Fruit fly (Drosophila melanogaster) whole organism, prepupa: Measurements from ENCODE around the gene CG8349.

Experiments used
- CG10631 ChIP-seq: fragments of 200-800 bp; sonication (Bioruptor generic); optimal IDR thresholded peaks from 2 replicates; lab custom pipeline; 2016; ENCODE audit warnings: missing biosample characterization, missing genetic modification characterization
- CG10669 ChIP-seq: fragments of 200-800 bp; sonication (Bioruptor generic); optimal IDR thresholded peaks from 3 replicates; lab custom pipeline; 2018; ENCODE audit warnings: missing biosample characterization, mild to moderate bottlenecking, missing genetic modification characterization, moderate library complexity
- CG11294 ChIP-seq: fragments of 200-800 bp; sonication (Bioruptor generic); IDR thresholded peaks from 2 replicates; pipeline ENCODE4 v1.3.6; 2022; ENCODE audit warnings: missing biosample characterization, missing genetic modification characterization
- CG11902 ChIP-seq: fragments of 200-800 bp; sonication (Bioruptor generic); optimal IDR thresholded peaks from 3 replicates; lab custom pipeline; 2016; ENCODE audit warnings: missing biosample characterization, missing genetic modification characterization
- CG1621 ChIP-seq: fragments of 200-800 bp; sonication (Bioruptor generic); optimal IDR thresholded peaks from 3 replicates; lab custom pipeline; 2018; ENCODE audit warnings: missing biosample characterization, mild to moderate bottlenecking, missing genetic modification characterization
- CG16779 ChIP-seq: fragments of 200-800 bp; sonication (Bioruptor generic); optimal IDR thresholded peaks from 3 replicates; lab custom pipeline; 2017; ENCODE audit warnings: missing biosample characterization, mild to moderate bottlenecking, missing genetic modification characterization
- CG3032 ChIP-seq: fragments of 200-800 bp; optimal IDR thresholded peaks from 2 replicates; lab custom pipeline; 2019; ENCODE audit warnings: missing biosample characterization, mild to moderate bottlenecking, missing genetic modification characterization, moderate library complexity
- CG31627 ChIP-seq: fragments of 200-800 bp; sonication (Bioruptor generic); optimal IDR thresholded peaks from 3 replicates; lab custom pipeline; 2016; ENCODE audit warnings: missing biosample characterization, missing genetic modification characterization
- CG32006 ChIP-seq: fragments of 200-800 bp; sonication (Bioruptor generic); optimal IDR thresholded peaks from 3 replicates; lab custom pipeline; 2017; ENCODE audit warnings: missing biosample characterization, mild to moderate bottlenecking, missing genetic modification characterization
- CG34406 ChIP-seq: fragments of 200-800 bp; sonication (Bioruptor generic); optimal IDR thresholded peaks from 3 replicates; lab custom pipeline; 2016; ENCODE audit warnings: missing biosample characterization, missing genetic modification characterization
- CG3919 ChIP-seq: fragments of 200-800 bp; sonication (Bioruptor generic); optimal IDR thresholded peaks from 3 replicates; lab custom pipeline; 2016; ENCODE audit warnings: missing biosample characterization, missing genetic modification characterization
- CG4318 ChIP-seq: fragments of 200-800 bp; sonication (Bioruptor generic); optimal IDR thresholded peaks from 3 replicates; lab custom pipeline; 2017; ENCODE audit warnings: missing biosample characterization, mild to moderate bottlenecking, missing genetic modification characterization
- CG6276 ChIP-seq: fragments of 200-800 bp; sonication (Bioruptor generic); optimal IDR thresholded peaks from 2 replicates; lab custom pipeline; 2017; ENCODE audit warnings: missing biosample characterization, mild to moderate bottlenecking, missing genetic modification characterization
- CG6792 ChIP-seq: fragments of 200-800 bp; sonication (Bioruptor generic); optimal IDR thresholded peaks from 3 replicates; lab custom pipeline; 2016; ENCODE audit warnings: missing biosample characterization, missing genetic modification characterization
- CG6854 ChIP-seq: fragments of 200-800 bp; sonication (Bioruptor generic); optimal IDR thresholded peaks from 2 replicates; lab custom pipeline; 2017; ENCODE audit warnings: missing biosample characterization, mild to moderate bottlenecking, missing genetic modification characterization
- CG8119 ChIP-seq: fragments of 200-800 bp; sonication (Bioruptor generic); IDR thresholded peaks from 3 replicates; pipeline ENCODE4 v1.3.6; 2022; ENCODE audit warnings: missing biosample characterization, missing genetic modification characterization
- CG8319 ChIP-seq: fragments of 200-800 bp; sonication (Bioruptor generic); optimal IDR thresholded peaks from 3 replicates; lab custom pipeline; 2016; ENCODE audit warnings: missing biosample characterization, missing genetic modification characterization
- CG8632 ChIP-seq: fragments of 200-800 bp; sonication (Bioruptor generic); optimal IDR thresholded peaks from 3 replicates; lab custom pipeline; 2016; ENCODE audit warnings: missing biosample characterization, missing genetic modification characterization
- CG9139 ChIP-seq: fragments of 200-800 bp; sonication (Bioruptor generic); optimal IDR thresholded peaks from 3 replicates; lab custom pipeline; 2017; ENCODE audit warnings: missing biosample characterization, mild to moderate bottlenecking, missing genetic modification characterization
- Eip75B ChIP-seq: fragments of 200-800 bp; sonication (Bioruptor generic); optimal IDR thresholded peaks from 3 replicates; lab custom pipeline; 2016; ENCODE audit warnings: missing biosample characterization, missing genetic modification characterization
- Eip93F ChIP-seq: fragments of 200-800 bp; sonication (Bioruptor generic); optimal IDR thresholded peaks from 2 replicates; lab custom pipeline; 2016; ENCODE audit warnings: missing biosample characterization, mild to moderate bottlenecking, missing genetic modification characterization
- Ets21C ChIP-seq: fragments of 200-800 bp; sonication (Bioruptor generic); optimal IDR thresholded peaks from 3 replicates; lab custom pipeline; 2016; ENCODE audit warnings: missing biosample characterization, missing genetic modification characterization
- Ets96B ChIP-seq: fragments of 200-800 bp; optimal IDR thresholded peaks from 2 replicates; lab custom pipeline; 2019; ENCODE audit warnings: missing biosample characterization, mild to moderate bottlenecking, missing genetic modification characterization, moderate library complexity
- Gug ChIP-seq: fragments of 200-800 bp; sonication (Bioruptor generic); IDR thresholded peaks from 2 replicates; pipeline ENCODE4 v1.3.6; 2022; ENCODE audit warnings: missing biosample characterization, missing genetic modification characterization
- Hr39 ChIP-seq: fragments of 200-800 bp; sonication (Bioruptor generic); optimal IDR thresholded peaks from 2 replicates; lab custom pipeline; 2016; ENCODE audit warnings: missing biosample characterization, missing genetic modification characterization
- Hr4 ChIP-seq: fragments of 200-800 bp; sonication (Bioruptor generic); optimal IDR thresholded peaks from 3 replicates; lab custom pipeline; 2016; ENCODE audit warnings: missing biosample characterization, missing genetic modification characterization
- OdsH ChIP-seq: fragments of 200-800 bp; sonication (Bioruptor generic); optimal IDR thresholded peaks from 3 replicates; lab custom pipeline; 2016; ENCODE audit warnings: missing biosample characterization, missing genetic modification characterization
- Sox102F ChIP-seq: fragments of 200-800 bp; sonication (Bioruptor generic); optimal IDR thresholded peaks from 2 replicates; lab custom pipeline; 2016; ENCODE audit warnings: missing biosample characterization, mild to moderate bottlenecking, missing genetic modification characterization
- eg ChIP-seq: fragments of 200-800 bp; sonication (Bioruptor generic); IDR thresholded peaks from 3 replicates; pipeline ENCODE4 v1.3.6; 2022; ENCODE audit warnings: missing biosample characterization, missing genetic modification characterization
- esn ChIP-seq: fragments of 200-800 bp; sonication (Bioruptor generic); optimal IDR thresholded peaks from 2 replicates; lab custom pipeline; 2016; ENCODE audit warnings: missing biosample characterization, mild to moderate bottlenecking, missing genetic modification characterization, moderate library complexity
- fd59A ChIP-seq: fragments of 200-800 bp; sonication (Bioruptor generic); optimal IDR thresholded peaks from 2 replicates; lab custom pipeline; 2017; ENCODE audit warnings: missing biosample characterization, mild to moderate bottlenecking, missing genetic modification characterization, missing genetic modification reagents
- fd85E ChIP-seq: fragments of 200-800 bp; sonication (Bioruptor generic); optimal IDR thresholded peaks from 3 replicates; lab custom pipeline; 2016; ENCODE audit warnings: missing biosample characterization, missing genetic modification characterization
- fkh ChIP-seq: fragments of 200-800 bp; sonication (Bioruptor generic); optimal IDR thresholded peaks from 3 replicates; lab custom pipeline; 2017; ENCODE audit warnings: missing biosample characterization, mild to moderate bottlenecking, missing genetic modification characterization, moderate library complexity
- lz ChIP-seq: fragments of 200-800 bp; sonication (Bioruptor generic); optimal IDR thresholded peaks from 3 replicates; lab custom pipeline; 2016; ENCODE audit warnings: missing biosample characterization, missing genetic modification characterization
- pdm3 ChIP-seq: fragments of 200-800 bp; sonication (Bioruptor generic); optimal IDR thresholded peaks from 3 replicates; lab custom pipeline; 2016; ENCODE audit warnings: missing biosample characterization, missing genetic modification characterization
- salr ChIP-seq, 2 experiments: fragments of 200-800 bp; sonication (Bioruptor generic); optimal IDR thresholded peaks; 3 replicates each; lab custom pipeline; 2016 to 2018; ENCODE audit warnings: missing biosample characterization in 2 of 2, missing genetic modification characterization in 2 of 2, mild to moderate bottlenecking in 1 of 2
- ss ChIP-seq, 2 experiments: fragments of 200-800 bp; sonication (Bioruptor generic); optimal IDR thresholded peaks; 2 replicates in 1 of 2; 3 replicates in 1 of 2; lab custom pipeline; 2017 to 2018; ENCODE audit warnings: mild to moderate bottlenecking in 2 of 2, missing biosample characterization in 2 of 2, missing genetic modification characterization in 2 of 2, moderate library complexity in 1 of 2
- svp ChIP-seq: fragments of 200-800 bp; sonication (Bioruptor generic); peaks from one replicate; lab custom pipeline; 2016; ENCODE audit warnings: missing biosample characterization, missing genetic modification characterization

Gene CG8349

DNA sequence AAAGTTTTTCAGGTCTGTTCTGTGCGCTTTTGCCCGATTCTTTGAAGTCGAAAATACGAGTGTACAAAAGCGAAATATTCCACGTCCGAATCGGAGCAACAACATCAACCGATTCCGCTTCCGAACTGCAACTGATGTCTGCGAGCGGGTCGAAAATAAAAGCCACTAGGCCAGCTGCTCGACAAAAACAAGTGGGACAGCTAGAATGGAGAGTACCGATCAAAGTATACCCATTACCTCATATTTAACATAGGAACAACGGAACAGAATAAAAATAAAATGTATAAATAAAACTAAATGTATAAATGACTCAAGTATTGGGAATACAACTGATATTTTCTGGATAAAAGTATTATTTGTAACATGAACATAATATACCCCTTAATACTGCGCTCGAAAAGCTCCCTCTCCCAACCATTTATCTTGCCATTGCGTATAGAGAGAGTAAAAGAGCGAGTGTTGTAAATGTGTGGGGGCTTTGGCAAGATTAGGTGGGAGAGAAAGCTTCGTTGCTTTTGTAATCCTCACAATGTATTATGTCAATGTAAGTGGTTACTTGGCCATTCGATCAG is 10.6 kb upstream of the CG8349 start, which contains the start of gene SLC5A11 (continued):
- TF ChIP-seq fd59A (GFP tag; lab: Kevin White, UChicago) (peak; percentile 89), CG3919 (GFP tag; lab: Kevin White, UChicago) (peak; percentile 100), CG8319 (GFP tag; lab: Kevin White, UChicago) (peak; percentile 96), CG10631 (GFP tag; lab: Kevin White, UChicago) (peak; percentile 95), salr (GFP tag; optimal IDR thresholded peaks at IDR 0.05; lab: Kevin White, UChicago) (peak; percentile 92 to 99), Hr39 (GFP tag; lab: Kevin White, UChicago) (peak; percentile 86), eg (GFP tag; lab: Robert Waterston, UW) (peak; percentile 99), fd85E (GFP tag; lab: Kevin White, UChicago) (peak; percentile 96), CG4318 (GFP tag; lab: Kevin White, UChicago) (no peak), Ets21C (no peak), CG11294 (GFP tag; lab: Robert Waterston, UW) (peak; percentile 95), fkh (GFP tag; lab: Kevin White, UChicago) (peak; percentile 98), Ets96B (tag; lab: Kevin White, UChicago) (peak; percentile 79), ss (GFP tag; optimal IDR thresholded peaks at IDR 0.05; lab: Kevin White, UChicago) (peak; percentile 99 to 100), CG3032 (tag; lab: Kevin White, UChicago) (peak; percentile 94), esn (peak; percentile 98), Eip93F (GFP tag; lab: Kevin White, UChicago) (peak; percentile 99), CG10669 (peak; percentile 94), CG1621 (tag; lab: Kevin White, UChicago) (peak; percentile 85), CG16779 (tag; lab: Kevin White, UChicago) (peak; percentile 91), svp (GFP tag; lab: Kevin White, UChicago) (peak; percentile 100), CG8632 (GFP tag; lab: Kevin White, UChicago) (peak; percentile 92), CG11902 (GFP tag; lab: Kevin White, UChicago) (peak; percentile 99), Sox102F (GFP tag; lab: Kevin White, UChicago) (peak; percentile 94), Eip75B (GFP tag; lab: Kevin White, UChicago) (peak; percentile 98), lz (GFP tag; lab: Kevin White, UChicago) (peak; percentile 95), CG31627 (GFP tag; lab: Kevin White, UChicago) (peak; percentile 76), CG6854 (GFP tag; lab: Kevin White, UChicago) (peak; percentile 98), Hr4 (GFP tag; lab: Kevin White, UChicago) (peak; percentile 87), CG32006 (GFP tag; lab: Kevin White, UChicago) (peak; percentile 94), CG9139 (GFP tag; lab: Kevin White, UChicago) (peak; percentile 99), pdm3 (GFP tag; lab: Kevin White, UChicago) (peak; percentile 93)

DNA sequence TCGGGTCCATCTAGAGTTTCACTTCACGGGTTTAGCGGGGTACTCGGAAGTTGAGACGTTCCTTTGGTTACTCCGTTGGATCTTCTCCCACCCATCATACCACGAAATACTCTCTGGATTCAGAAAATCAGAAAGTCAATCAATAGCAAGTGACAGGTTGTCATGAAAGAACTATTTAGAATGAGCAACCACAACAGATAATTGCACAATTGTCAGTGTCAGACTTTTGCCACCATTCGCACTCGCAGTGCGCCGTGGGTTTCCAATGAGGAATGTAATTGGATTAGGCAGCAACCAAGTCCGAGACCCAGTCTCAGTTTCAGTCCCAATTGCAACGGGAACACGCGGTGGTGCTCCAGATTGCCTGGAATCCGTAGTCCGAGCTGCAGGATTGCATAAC is 9.8 kb upstream of the CG8349 start, which contains the start of gene CG8419:
TSS of gene CG8419 (plus strand) at position 301 of the 400 bp plus-strand sequence.
- no peak for TF ChIP-seq CG34406

DNA sequence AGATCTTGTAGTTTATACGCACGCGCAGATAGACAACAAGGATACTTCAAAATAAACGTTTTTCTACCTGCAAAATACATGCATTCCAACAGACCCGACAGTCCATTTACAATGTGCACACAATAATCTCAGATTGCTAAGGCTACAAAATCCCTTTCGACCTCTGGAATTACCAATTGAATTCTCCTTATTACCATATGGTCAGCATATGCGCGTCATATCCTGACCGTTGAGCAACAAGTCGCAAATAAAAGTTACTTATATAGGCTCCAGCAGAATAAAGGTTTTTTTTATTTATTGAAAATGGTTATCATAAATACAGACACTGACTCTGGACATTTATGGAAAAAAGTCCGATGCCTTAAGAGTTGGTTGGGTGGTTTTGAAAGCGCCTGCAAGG is 6.4 kb upstream of the CG8349 start:
- no peak for TF ChIP-seq salr (GFP tag; optimal IDR thresholded peaks at IDR 0.05; lab: Kevin White, UChicago)
- no peak for TF ChIP-seq CG8632 (GFP tag; lab: Kevin White, UChicago)
- TF ChIP-seq CG8119 (GFP tag; lab: Robert Waterston, UW) = no peak
- no peak for TF ChIP-seq Hr4 (GFP tag; lab: Kevin White, UChicago)
- TF ChIP-seq OdsH (GFP tag; lab: Kevin White, UChicago) = no peak
- TF ChIP-seq ss (GFP tag; optimal IDR thresholded peaks at IDR 0.05; lab: Kevin White, UChicago) = no peak

DNA sequence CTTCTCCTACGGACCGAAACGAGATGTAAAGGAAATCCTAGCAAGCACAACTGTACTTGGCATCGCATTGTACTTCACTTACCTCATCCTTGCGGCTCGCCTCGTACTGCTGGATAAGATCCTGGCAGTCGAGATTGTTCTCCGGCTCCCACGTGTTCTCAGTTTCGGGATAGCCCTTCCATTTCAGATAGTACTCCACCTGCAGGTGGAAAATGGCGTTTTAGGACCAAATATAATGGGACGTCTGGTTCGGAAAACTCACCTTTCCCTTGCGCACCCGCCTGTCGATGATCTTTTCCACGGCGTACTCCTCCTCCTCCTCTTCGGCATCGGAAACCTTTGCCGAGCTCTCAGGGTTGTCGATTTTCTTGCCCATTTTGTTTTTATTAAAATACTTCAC is 5.2 kb upstream of the CG8349 start:
- TF ChIP-seq esn = no peak
- TF ChIP-seq CG3919 (GFP tag; lab: Kevin White, UChicago) = no peak
- TF ChIP-seq Gug (GFP tag; lab: Robert Waterston, UW) = no peak
- no peak for TF ChIP-seq CG6276 (GFP tag; lab: Kevin White, UChicago)
- no peak for TF ChIP-seq CG6792 (GFP tag; lab: Kevin White, UChicago)
- TF ChIP-seq CG9139 (GFP tag; lab: Kevin White, UChicago) = no peak
- TF ChIP-seq CG11294 (GFP tag; lab: Robert Waterston, UW) = no peak
